Worm (Caenorhabditis elegans): ENCODE measurements around the gene pygo-1.

The pygo-1 gene

DNA sequence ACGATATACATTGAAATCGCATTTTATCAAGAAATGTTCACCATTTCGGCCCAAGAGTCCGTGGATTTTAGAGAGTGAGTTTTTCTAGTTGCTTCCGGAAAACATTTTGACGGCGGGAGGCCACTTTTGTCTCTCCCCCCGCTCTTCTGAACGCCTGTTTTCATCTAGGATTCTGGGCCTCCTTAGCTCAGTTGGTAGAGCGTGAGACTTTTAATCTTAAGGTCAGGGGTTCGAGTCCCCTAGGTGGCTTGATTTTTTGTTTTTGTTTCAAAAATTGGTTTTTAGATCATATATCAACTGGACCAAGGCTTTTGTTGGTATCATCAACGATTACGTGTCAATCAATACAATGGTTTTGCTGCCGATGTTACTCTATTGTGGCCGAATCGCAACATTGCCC is 44.4 kb upstream of the pygo-1 start:
- TF ChIP-seq hmg-1.1 (GFP tag; IDR thresholded peaks at IDR 0.05) (no peak; the same call in 1 of the 2 replicates), T20F7.1 (GFP tag; optimal IDR thresholded peaks at IDR 0.05) (peak; percentile 32), ZK337.2 (GFP tag; IDR thresholded peaks at IDR 0.05) (0 out of 2 replicates have a peak, but pooled peaks have one; percentile 5), vab-7 (GFP tag; IDR thresholded peaks at IDR 0.05) (peak; percentile 81), sdz-12 (GFP tag; optimal IDR thresholded peaks at IDR 0.05) (peak; percentile 8), mxl-2 (GFP tag; conservative IDR thresholded peaks at IDR 0.05) (no peak), nhr-11 (tag; optimal IDR thresholded peaks at IDR 0.05) (no peak), T26A8.4 (GFP tag; IDR thresholded peaks at IDR 0.05) (peak; percentile 65), lim-7 (GFP tag; IDR thresholded peaks at IDR 0.05) (no peak; the same call in 1 of the 2 replicates), nhr-111 (GFP tag; optimal IDR thresholded peaks at IDR 0.05) (peak; percentile 30), ceh-28 (tag; optimal IDR thresholded peaks at IDR 0.05) (no peak), D1046.2 (GFP tag; IDR thresholded peaks at IDR 0.05) (peak; percentile 78; the same call in 1 of the 2 replicates), Y75B8A.6 (GFP tag; IDR thresholded peaks at IDR 0.05) (no peak), snpc-4 (tag; optimal IDR thresholded peaks at IDR 0.05) (no peak), lin-1 (GFP tag; IDR thresholded peaks at IDR 0.05) (peak; percentile 61), lir-3 (tag; optimal IDR thresholded peaks at IDR 0.05) (peak; percentile 6), nhr-10 (tag; optimal IDR thresholded peaks at IDR 0.05) (no peak), ceh-82 (tag; optimal IDR thresholded peaks at IDR 0.05) (no peak), aha-1 (tag) (no peak), nhr-237 (tag; optimal IDR thresholded peaks at IDR 0.05) (no peak), rbr-2 (tag; optimal IDR thresholded peaks at IDR 0.05) (peak; percentile 16), unc-39 (tag; optimal IDR thresholded peaks at IDR 0.05) (no peak), spr-1 (tag; optimal IDR thresholded peaks at IDR 0.05) (no peak), R02D3.7 (tag; optimal IDR thresholded peaks at IDR 0.05) (no peak), gei-8 (GFP tag; optimal IDR thresholded peaks at IDR 0.05) (peak; percentile 11), spr-3 (GFP tag; optimal IDR thresholded peaks at IDR 0.05) (no peak), duxl-1 (tag; optimal IDR thresholded peaks at IDR 0.05; ENCODE audit: poor library complexity) (no peak), ztf-11 (tag; optimal IDR thresholded peaks at IDR 0.05) (no peak), nhr-25 (tag; optimal IDR thresholded peaks at IDR 0.05; ENCODE audit: borderline replicate concordance, insufficient read depth) (no peak), ceh-20 (GFP tag; IDR thresholded peaks at IDR 0.05) (peak; percentile 71), F26F4.8 (GFP tag; conservative IDR thresholded peaks at IDR 0.05) (peak; percentile 84), daf-8 (GFP tag; IDR thresholded peaks at IDR 0.05) (no peak), aly-2 (tag; optimal IDR thresholded peaks at IDR 0.05) (no peak), zfp-3 (GFP tag; conservative IDR thresholded peaks at IDR 0.05) (peak; percentile 69; the same call in 1 of the 2 replicates), cey-2 (tag; optimal IDR thresholded peaks at IDR 0.05; ENCODE audit: borderline replicate concordance, insufficient read depth) (no peak), mes-2 (tag; optimal IDR thresholded peaks at IDR 0.05; ENCODE audit: poor library complexity, severe bottlenecking) (no peak), hlh-11 (tag; optimal IDR thresholded peaks at IDR 0.05) (no peak), F10B5.3 (tag; optimal IDR thresholded peaks at IDR 0.05) (no peak), daf-19 (GFP tag; conservative IDR thresholded peaks at IDR 0.05) (0 out of 2 replicates have a peak, but pooled peaks have one; percentile 63), daf-12 (tag; optimal IDR thresholded peaks at IDR 0.05) (no peak), fkh-10 (GFP tag; optimal IDR thresholded peaks at IDR 0.05) (no peak), pqm-1 (tag; optimal IDR thresholded peaks at IDR 0.05) (no peak), jun-1 (tag; optimal IDR thresholded peaks at IDR 0.05) (no peak), lin-15B (tag; optimal IDR thresholded peaks at IDR 0.05) (no peak), arid-1 (GFP tag; conservative IDR thresholded peaks at IDR 0.05) (peak; percentile 80), tag-97 (GFP tag; IDR thresholded peaks at IDR 0.05) (no peak), lin-29 (GFP tag; IDR thresholded peaks at IDR 0.05) (0 out of 2 replicates have a peak, but pooled peaks have one; percentile 28), F44E2.7 (GFP tag; IDR thresholded peaks at IDR 0.05) (peak; percentile 79; the same call in 1 of the 2 replicates), mxl-3 (GFP tag; optimal IDR thresholded peaks at IDR 0.05) (no peak), mdt-29 (GFP tag; IDR thresholded peaks at IDR 0.05) (peak; percentile 62; the same call in 1 of the 2 replicates), lin-39 (tag; optimal IDR thresholded peaks at IDR 0.05) (no peak)
